Fruit fly (Drosophila melanogaster): ENCODE results near the gene CG31913.
A peak's percentile ranks its signal among the peaks of the same experiment; 100 is the strongest.

CG31913 gene

DNA sequence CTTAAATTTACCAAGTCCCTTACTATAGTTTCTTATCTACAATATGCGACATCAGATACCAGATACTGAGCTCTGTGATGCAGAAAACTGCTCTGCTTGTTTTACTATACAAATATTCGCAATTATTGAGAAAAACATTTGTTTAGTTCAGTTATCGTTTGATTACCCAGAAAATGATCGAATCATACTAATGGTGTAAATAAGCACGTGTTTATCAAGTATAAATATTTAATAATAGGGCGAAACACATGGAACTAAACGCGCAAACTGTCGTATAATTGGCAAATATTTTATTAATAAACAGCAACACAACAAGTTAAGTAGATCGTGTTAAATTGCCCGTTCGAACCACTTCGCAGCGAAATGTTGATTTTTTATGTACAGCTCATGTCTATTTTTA is 14.1 kb downstream of the CG31913 start (continued):
- TF ChIP-seq grau (tag; optimal IDR thresholded peaks at IDR 0.05) = peak; percentile 51
- no peak for TF ChIP-seq HLH4C (GFP tag; IDR thresholded peaks at IDR 0.05; ENCODE audit: partially characterized antibody)
- peak; percentile 75 for TF ChIP-seq CG2678 (tag; optimal IDR thresholded peaks at IDR 0.05)
- TF ChIP-seq CG11085 (GFP tag; IDR thresholded peaks at IDR 0.05) = no peak
- TF ChIP-seq unc-4 (GFP tag; IDR thresholded peaks at IDR 0.05; ENCODE audit: partially characterized antibody) = no peak
- peak; percentile 6 for TF ChIP-seq CG4424 (GFP tag; optimal IDR thresholded peaks at IDR 0.05)
- peak; percentile 5 for TF ChIP-seq ems (GFP tag; optimal IDR thresholded peaks at IDR 0.05)
- TF ChIP-seq ttk (GFP tag; IDR thresholded peaks at IDR 0.05) = no peak
- TF ChIP-seq chm (GFP tag; IDR thresholded peaks at IDR 0.05) = no peak
- TF ChIP-seq CG12769 (tag; optimal IDR thresholded peaks at IDR 0.05) = peak; percentile 89
- TF ChIP-seq odd (GFP tag; optimal IDR thresholded peaks at IDR 0.05) = peak; percentile 50
- no peak for TF ChIP-seq HmgD (GFP tag; optimal IDR thresholded peaks at IDR 0.05)
- no peak for TF ChIP-seq CG9609 (GFP tag; optimal IDR thresholded peaks at IDR 0.05)
- TF ChIP-seq Hsf (GFP tag; optimal IDR thresholded peaks at IDR 0.05) = peak; percentile 14
- TF ChIP-seq CG43689 (GFP tag; IDR thresholded peaks at IDR 0.05) = no peak
- no peak for TF ChIP-seq CG3847 (GFP tag; IDR thresholded peaks at IDR 0.05)
- peak; percentile 67; the same call in 2 of the 3 replicates for TF ChIP-seq Dbx (GFP tag; IDR thresholded peaks at IDR 0.05)
- no peak for TF ChIP-seq Xrp1 (GFP tag; IDR thresholded peaks at IDR 0.05)
- peak; percentile 26 for TF ChIP-seq CG10654 (GFP tag; optimal IDR thresholded peaks at IDR 0.05)
- no peak for TF ChIP-seq CG8290 (GFP tag; optimal IDR thresholded peaks at IDR 0.05)
- TF ChIP-seq CG8290 (tag; optimal IDR thresholded peaks at IDR 0.05) = peak in 1 of 2 experiments; percentile 93
- TF ChIP-seq yki (optimal IDR thresholded peaks at IDR 0.05) = no peak
- TF ChIP-seq CG1832 (GFP tag; optimal IDR thresholded peaks at IDR 0.05) = no peak
- no peak for TF ChIP-seq CG10462 (GFP tag; optimal IDR thresholded peaks at IDR 0.05)
- TF ChIP-seq phol (tag; optimal IDR thresholded peaks at IDR 0.05) = no peak
- TF ChIP-seq CG14014 (GFP tag; IDR thresholded peaks at IDR 0.05) = peak; percentile 49; the same call in 1 of the 2 replicates
- no peak for TF ChIP-seq dm (GFP tag; optimal IDR thresholded peaks at IDR 0.05)
- peak; percentile 28 for TF ChIP-seq CG6765 (GFP tag; optimal IDR thresholded peaks at IDR 0.05)
- TF ChIP-seq CG11247 (GFP tag; IDR thresholded peaks at IDR 0.05) = 0 out of 2 replicates have a peak, but pooled peaks have one; percentile 39
- no peak for TF ChIP-seq nom (GFP tag; optimal IDR thresholded peaks at IDR 0.05)
- no peak for TF ChIP-seq CG6254 (GFP tag; optimal IDR thresholded peaks at IDR 0.05)
- no peak for TF ChIP-seq Drgx (GFP tag; IDR thresholded peaks at IDR 0.05)
- peak; percentile 24 for TF ChIP-seq CG17385 (GFP tag; optimal IDR thresholded peaks at IDR 0.05)
- no peak for TF ChIP-seq CG31224 (GFP tag; IDR thresholded peaks at IDR 0.05)
- TF ChIP-seq lab (GFP tag; optimal IDR thresholded peaks at IDR 0.05) = peak; percentile 75
- no peak for TF ChIP-seq fu2 (GFP tag; optimal IDR thresholded peaks at IDR 0.05)
- no peak for TF ChIP-seq BEAF-32 (GFP tag; optimal IDR thresholded peaks at IDR 0.05)
- TF ChIP-seq CG6654 (GFP tag; optimal IDR thresholded peaks at IDR 0.05) = no peak
- no peak for TF ChIP-seq dimm (GFP tag; IDR thresholded peaks at IDR 0.05)
- no peak for TF ChIP-seq lov (optimal IDR thresholded peaks at IDR 0.05)
- no peak for TF ChIP-seq lov (GFP tag; IDR thresholded peaks at IDR 0.05)
- no peak for TF ChIP-seq CG10431 (GFP tag; optimal IDR thresholded peaks at IDR 0.05)
- no peak for TF ChIP-seq CG17612 (GFP tag; IDR thresholded peaks at IDR 0.05)
- no peak for TF ChIP-seq Spps (tag; optimal IDR thresholded peaks at IDR 0.05)
- no peak for TF ChIP-seq CTCF (GFP tag; optimal IDR thresholded peaks at IDR 0.05)
- TF ChIP-seq CG7357 (GFP tag; IDR thresholded peaks at IDR 0.05) = no peak
- TF ChIP-seq hbn (GFP tag; IDR thresholded peaks at IDR 0.05; ENCODE audit: partially characterized antibody) = no peak
- TF ChIP-seq vnd (GFP tag; IDR thresholded peaks at IDR 0.05; ENCODE audit: partially characterized antibody) = no peak
- no peak for TF ChIP-seq nerfin-1 (tag; optimal IDR thresholded peaks at IDR 0.05)
- TF ChIP-seq CG14050 (GFP tag; IDR thresholded peaks at IDR 0.05) = no peak
- TF ChIP-seq toy (GFP tag; IDR thresholded peaks at IDR 0.05) = no peak
- no peak for TF ChIP-seq sc (optimal IDR thresholded peaks at IDR 0.05)
- TF ChIP-seq sc (GFP tag; optimal IDR thresholded peaks at IDR 0.05) = no peak
- no peak for TF ChIP-seq H15 (GFP tag; IDR thresholded peaks at IDR 0.05)

Measured in whole organism, embryonic.